Worm (Caenorhabditis elegans): ENCODE results near the gene B0416.2.

- TF ChIP-seq unc-62 (GFP tag; optimal IDR thresholded peaks at IDR 0.05) (no peak), ama-1 (optimal IDR thresholded peaks at IDR 0.05) (no peak), aly-2 (tag; optimal IDR thresholded peaks at IDR 0.05) (no peak), lin-13 (GFP tag; optimal IDR thresholded peaks at IDR 0.05) (no peak), unc-55 (GFP tag; optimal IDR thresholded peaks at IDR 0.05) (no peak), R02D3.7 (tag; optimal IDR thresholded peaks at IDR 0.05) (no peak), ztf-4 (tag; optimal IDR thresholded peaks at IDR 0.05) (no peak), nhr-237 (tag; optimal IDR thresholded peaks at IDR 0.05) (no peak), fos-1 (tag; optimal IDR thresholded peaks at IDR 0.05) (peak; percentile 89)
These were observed 27.1 kb upstream of the B0416.2 start for ce11 chrX:9271886-9272285.

Data from whole organism, L2 larva.